Fruit fly (Drosophila melanogaster) S2 (cell line): Measurements from ENCODE around the gene Drice.
A peak's percentile ranks its signal among the peaks of the same experiment; 100 is the strongest.

Source experiments
- CG8478 ChIP-seq: fragments of >200 bp; optimal IDR thresholded peaks from 2 replicates; lab custom pipeline; 2018
- CTCF ChIP-seq, 2 experiments: fragments of >200 bp; optimal IDR thresholded peaks; 2 replicates each; lab custom pipeline; 2018

DNA sequence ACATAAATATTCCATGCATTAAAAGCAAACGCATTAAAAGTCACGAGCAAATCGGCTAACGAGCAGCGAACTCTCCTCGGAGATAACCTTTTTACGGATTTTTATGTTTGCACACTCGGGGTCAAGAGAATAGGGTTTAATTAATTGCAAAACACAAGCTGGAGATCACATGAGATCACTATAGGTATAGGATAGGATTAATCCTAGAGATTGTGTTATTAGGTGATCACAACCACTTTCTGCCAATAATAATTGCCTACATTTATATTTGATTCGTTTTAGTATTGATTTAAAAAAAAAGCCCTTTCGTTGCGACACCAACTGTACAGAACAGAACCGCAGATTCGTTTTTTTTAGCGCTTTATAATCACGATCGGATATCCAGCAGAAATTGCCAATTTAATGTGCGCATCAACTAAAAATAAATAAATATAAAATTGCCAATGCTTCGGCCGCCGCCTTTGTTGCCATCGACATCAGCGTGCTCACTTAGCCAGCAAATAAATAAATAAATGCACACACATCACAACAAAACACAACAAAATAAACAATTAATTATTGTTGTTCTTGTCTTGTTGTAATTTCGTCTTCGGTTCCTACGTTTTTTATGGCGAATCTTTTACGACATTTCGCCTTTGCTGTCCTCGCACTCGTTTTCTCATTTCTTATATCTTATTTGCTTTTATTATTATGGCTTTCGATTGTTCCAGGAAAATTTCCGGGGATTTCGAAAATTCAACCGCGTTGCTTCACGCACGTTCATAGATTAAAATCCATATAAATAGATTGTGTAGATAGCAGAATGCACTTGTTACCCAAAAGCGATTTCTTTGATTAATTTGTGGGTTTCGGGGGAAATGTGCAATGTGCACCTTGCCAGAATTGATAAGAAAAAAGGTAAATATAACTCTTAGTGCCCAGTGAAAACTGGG, 23.4 kb upstream of the Drice start:
- TF ChIP-seq CTCF (optimal IDR thresholded peaks at IDR 0.05; lab: Kevin White, UChicago) (no peak), CG8478 (lab: Kevin White, UChicago) (peak; percentile 35)
